Worm (Caenorhabditis elegans): Measurements from ENCODE around the gene phy-2.

DNA sequence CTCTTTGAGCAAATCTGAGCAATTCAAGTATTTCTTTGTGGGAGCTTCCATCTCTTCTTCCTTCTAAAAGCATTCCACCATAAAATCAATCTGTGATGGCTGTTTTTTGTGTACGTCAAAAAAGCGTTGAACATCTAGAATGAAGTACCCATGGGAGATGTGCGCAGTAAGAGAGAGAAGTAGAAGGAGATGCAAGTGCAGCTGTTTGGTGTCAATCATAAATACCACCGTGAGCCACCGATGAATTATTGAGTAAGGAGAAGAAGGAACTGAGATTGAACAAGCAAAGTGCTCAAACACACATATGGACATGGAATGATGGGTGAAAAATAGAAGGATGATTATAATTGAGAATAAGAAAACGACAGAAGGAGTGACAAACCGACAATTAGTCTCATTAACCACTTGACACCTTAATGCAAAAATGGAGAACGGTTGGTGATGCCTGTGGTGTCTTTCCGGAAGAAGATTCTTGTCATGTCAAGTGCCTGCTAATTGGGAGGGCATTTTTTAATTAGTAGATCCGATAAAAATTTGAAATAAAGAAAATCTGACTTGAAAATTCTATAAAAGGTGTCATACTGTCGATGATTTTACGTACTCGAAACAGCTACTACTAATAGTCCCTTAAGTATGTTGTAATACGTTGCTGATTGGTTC, 23.6 kb downstream of the phy-2 start:
- TF ChIP-seq lin-11 (tag; optimal IDR thresholded peaks at IDR 0.05), result no peak
- TF ChIP-seq nhr-11 (tag; optimal IDR thresholded peaks at IDR 0.05), result no peak
- TF ChIP-seq zip-5 (tag; optimal IDR thresholded peaks at IDR 0.05), result no peak
- no peak for TF ChIP-seq K09A11.1 (tag; optimal IDR thresholded peaks at IDR 0.05; ENCODE audit: insufficient read depth)
- no peak for TF ChIP-seq ceh-30 (tag; optimal IDR thresholded peaks at IDR 0.05)
- TF ChIP-seq ets-4 (tag; optimal IDR thresholded peaks at IDR 0.05), result no peak
- TF ChIP-seq ceh-9 (tag; optimal IDR thresholded peaks at IDR 0.05), result no peak
- peak; percentile 85 for TF ChIP-seq unc-55 (GFP tag; optimal IDR thresholded peaks at IDR 0.05)
- TF ChIP-seq elt-4 (tag; optimal IDR thresholded peaks at IDR 0.05), result no peak

Measured in whole organism, late embryonic.